Fruit fly (Drosophila melanogaster) whole organism, embryonic: ENCODE measurements around the gene CG10510.

ENCODE experiments used
- CG1024 ChIP-seq: fragments of 200-800 bp; sonication (Bioruptor generic); IDR thresholded peaks from 2 replicates; pipeline ENCODE4 v1.3.6; 2022; ENCODE audit warnings: missing biosample characterization, missing genetic modification characterization
- CG10462 ChIP-seq: fragments of 200-800 bp; sonication (Bioruptor generic); optimal IDR thresholded peaks from 2 replicates; lab custom pipeline; 2016; ENCODE audit warnings: missing biosample characterization, missing genetic modification characterization
- CG11560 ChIP-seq: fragments of 200-800 bp; sonication (Bioruptor generic); IDR thresholded peaks from 3 replicates; pipeline ENCODE4 v1.3.6; 2022; ENCODE audit warnings: missing biosample characterization, missing genetic modification characterization
- CG11696 ChIP-seq: fragments of 200-800 bp; sonication (Bioruptor generic); IDR thresholded peaks from 2 replicates; pipeline ENCODE4 v1.3.6; 2022; ENCODE audit warnings: missing biosample characterization, missing genetic modification characterization
- CG13894 ChIP-seq: fragments of 200-800 bp; sonication (Bioruptor generic); optimal IDR thresholded peaks from 3 replicates; lab custom pipeline; 2018; ENCODE audit warnings: missing biosample characterization, mild to moderate bottlenecking, missing genetic modification characterization, moderate library complexity
- CG14860 ChIP-seq: fragments of 200-800 bp; sonication (Bioruptor generic); IDR thresholded peaks from 3 replicates; pipeline ENCODE4 v1.3.6; 2022; ENCODE audit warnings: missing biosample characterization, missing genetic modification characterization; ENCODE audit not compliant: partially characterized antibody
- CG1529 ChIP-seq: fragments of 200-800 bp; sonication (Bioruptor generic); optimal IDR thresholded peaks from 3 replicates; lab custom pipeline; 2018; ENCODE audit warnings: missing biosample characterization, missing genetic modification characterization
- CG15479 ChIP-seq: fragments of 200-800 bp; sonication (Bioruptor generic); optimal IDR thresholded peaks from 3 replicates; lab custom pipeline; 2019; ENCODE audit warnings: missing biosample characterization, mild to moderate bottlenecking, missing genetic modification characterization, moderate library complexity
- CG16863 ChIP-seq: fragments of 200-800 bp; sonication (Bioruptor generic); optimal IDR thresholded peaks from 3 replicates; lab custom pipeline; 2016; ENCODE audit warnings: missing biosample characterization, missing genetic modification characterization
- CG17359 ChIP-seq: fragments of 200-800 bp; sonication (Bioruptor generic); optimal IDR thresholded peaks from 3 replicates; lab custom pipeline; 2018; ENCODE audit warnings: missing biosample characterization, mild to moderate bottlenecking, missing genetic modification characterization, moderate library complexity
- CG18599 ChIP-seq: fragments of 200-800 bp; sonication (Bioruptor generic); optimal IDR thresholded peaks from 3 replicates; lab custom pipeline; 2017; ENCODE audit warnings: missing biosample characterization, missing genetic modification characterization, mild to moderate bottlenecking, moderate library complexity, missing genetic modification reagents
- CG30431 ChIP-seq: fragments of 200-800 bp; sonication (Bioruptor generic); optimal IDR thresholded peaks from 2 replicates; lab custom pipeline; 2017; ENCODE audit warnings: missing biosample characterization, missing genetic modification characterization
- CG3281 ChIP-seq: fragments of 200-800 bp; sonication (Bioruptor generic); optimal IDR thresholded peaks from 3 replicates; lab custom pipeline; 2017; ENCODE audit warnings: missing biosample characterization, mild to moderate bottlenecking, missing genetic modification characterization
- CG34376 ChIP-seq: fragments of 200-800 bp; sonication (Bioruptor generic); optimal IDR thresholded peaks from 2 replicates; lab custom pipeline; 2018; ENCODE audit warnings: missing biosample characterization, mild to moderate bottlenecking, missing genetic modification characterization
- CG3726 ChIP-seq: fragments of 200-800 bp; sonication (Bioruptor generic); IDR thresholded peaks from 3 replicates; pipeline ENCODE4, ENCODE4 v1.3.6; 2022; ENCODE audit warnings: missing biosample characterization, missing genetic modification characterization
- CG4617 ChIP-seq: fragments of 200-800 bp; sonication (Bioruptor generic); optimal IDR thresholded peaks from 3 replicates; lab custom pipeline; 2016; ENCODE audit warnings: missing biosample characterization, missing genetic modification characterization, borderline replicate concordance
- CG5953 ChIP-seq: fragments of 200-800 bp; sonication (Bioruptor generic); IDR thresholded peaks from 2 replicates; pipeline ENCODE4 v1.3.6; 2022; ENCODE audit warnings: missing biosample characterization, missing genetic modification characterization
- CG6813 ChIP-seq: fragments of 200-800 bp; sonication (Bioruptor generic); optimal IDR thresholded peaks from 2 replicates; lab custom pipeline; 2017; ENCODE audit warnings: missing biosample characterization, missing genetic modification characterization, mild to moderate bottlenecking, moderate library complexity, missing genetic modification reagents
- CG6854 ChIP-seq: fragments of 200-800 bp; sonication (Bioruptor generic); optimal IDR thresholded peaks from 3 replicates; lab custom pipeline; 2017; ENCODE audit warnings: missing biosample characterization, mild to moderate bottlenecking, missing genetic modification characterization
- CHES-1-like ChIP-seq: fragments of 200-800 bp; sonication (Bioruptor generic); optimal IDR thresholded peaks from 2 replicates; lab custom pipeline; 2016; ENCODE audit warnings: missing biosample characterization, missing genetic modification characterization
- CoRest ChIP-seq: fragments of 200-800 bp; sonication (Bioruptor generic); optimal IDR thresholded peaks from 3 replicates; lab custom pipeline; 2018; ENCODE audit warnings: missing biosample characterization, mild to moderate bottlenecking, missing genetic modification characterization, moderate library complexity
- Dad ChIP-seq: fragments of 200-800 bp; sonication (Bioruptor generic); optimal IDR thresholded peaks from 3 replicates; lab custom pipeline; 2016; ENCODE audit warnings: missing biosample characterization, missing genetic modification characterization
- Dip2 ChIP-seq: fragments of 200-800 bp; sonication (Bioruptor generic); IDR thresholded peaks from 2 replicates; pipeline ENCODE4 v1.3.6; 2022; ENCODE audit warnings: missing biosample characterization, missing genetic modification characterization
- Eip74EF ChIP-seq, 2 experiments: fragments of 200-800 bp in 1 of 2; fragments of >200 bp in 1 of 2; sonication (Bioruptor generic) in 1 of 2; optimal IDR thresholded peaks; 2 replicates each; lab custom pipeline; 2017 to 2019; ENCODE audit warnings: missing biosample characterization in 2 of 2, missing genetic modification characterization in 2 of 2, mild to moderate bottlenecking in 1 of 2, moderate library complexity in 1 of 2
- HHEX ChIP-seq: fragments of 200-800 bp; sonication (Bioruptor generic); optimal IDR thresholded peaks from 3 replicates; lab custom pipeline; 2017; ENCODE audit warnings: missing biosample characterization, mild to moderate bottlenecking, missing genetic modification characterization, missing genetic modification reagents
- HmgD ChIP-seq: fragments of 200-800 bp; sonication (Bioruptor generic); optimal IDR thresholded peaks from 3 replicates; lab custom pipeline; 2016; ENCODE audit warnings: missing biosample characterization, missing genetic modification characterization
- Med ChIP-seq: fragments of 200-800 bp; sonication (Bioruptor generic); peaks from one replicate; lab custom pipeline; 2016; ENCODE audit warnings: missing biosample characterization, missing genetic modification characterization, mild to moderate bottlenecking, inconsistent platforms, moderate library complexity
- NC2β ChIP-seq: fragments of 200-800 bp; sonication (Bioruptor generic); optimal IDR thresholded peaks from 2 replicates; lab custom pipeline; 2016; ENCODE audit warnings: missing biosample characterization, missing genetic modification characterization
- NK7.1 ChIP-seq: fragments of 200-800 bp; sonication (Bioruptor generic); optimal IDR thresholded peaks from 3 replicates; lab custom pipeline; 2016; ENCODE audit warnings: missing biosample characterization, missing genetic modification characterization
- Six4 ChIP-seq: fragments of 200-800 bp; sonication (Bioruptor generic); optimal IDR thresholded peaks from 2 replicates; lab custom pipeline; 2016; ENCODE audit warnings: missing biosample characterization, missing genetic modification characterization
- Stat92E ChIP-seq, 3 experiments: fragments of >200 bp in 2 of 3; fragments of 200-800 bp in 1 of 3; sonication (Bioruptor generic) in 1 of 3; optimal IDR thresholded peaks; 2 replicates each; lab custom pipeline; 2017 to 2019; ENCODE audit warnings: missing biosample characterization in 3 of 3, missing genetic modification characterization in 3 of 3, mild to moderate bottlenecking in 1 of 3, moderate library complexity in 1 of 3
- ac ChIP-seq: fragments of 200-800 bp; sonication (Bioruptor generic); optimal IDR thresholded peaks from 3 replicates; lab custom pipeline; 2017; ENCODE audit warnings: missing biosample characterization, mild to moderate bottlenecking, missing genetic modification characterization
- ap ChIP-seq: fragments of 200-800 bp; sonication (Bioruptor generic); IDR thresholded peaks from 2 replicates; pipeline ENCODE4 v1.3.6; 2022; ENCODE audit warnings: missing biosample characterization, missing genetic modification characterization
- ara ChIP-seq: fragments of 200-800 bp; sonication (Bioruptor generic); IDR thresholded peaks from 2 replicates; pipeline ENCODE4 v1.3.6; 2022; ENCODE audit warnings: missing biosample characterization, missing genetic modification characterization
- bab2 ChIP-seq: fragments of 200-800 bp; sonication (Bioruptor generic); optimal IDR thresholded peaks from 2 replicates; lab custom pipeline; 2016; ENCODE audit warnings: missing biosample characterization, missing genetic modification characterization
- cwo ChIP-seq: fragments of 200-800 bp; sonication (Bioruptor generic); optimal IDR thresholded peaks from 3 replicates; lab custom pipeline; 2017; ENCODE audit warnings: missing biosample characterization, missing genetic modification characterization, mild to moderate bottlenecking, moderate library complexity, missing genetic modification reagents
- danr ChIP-seq: fragments of 200-800 bp; sonication (Bioruptor generic); IDR thresholded peaks from 2 replicates; pipeline ENCODE4 v1.3.6; 2022; ENCODE audit warnings: missing biosample characterization, missing genetic modification characterization
- dati ChIP-seq: fragments of 200-800 bp; sonication (Bioruptor generic); IDR thresholded peaks from 2 replicates; pipeline ENCODE4 v1.3.6; 2022; ENCODE audit warnings: missing biosample characterization, missing genetic modification characterization
- dmrt11E ChIP-seq: fragments of 200-800 bp; sonication (Bioruptor generic); optimal IDR thresholded peaks from 3 replicates; lab custom pipeline; 2018; ENCODE audit warnings: missing biosample characterization, mild to moderate bottlenecking, missing genetic modification characterization, moderate library complexity
- gcm ChIP-seq: fragments of 200-800 bp; sonication (Bioruptor generic); optimal IDR thresholded peaks from 2 replicates; lab custom pipeline; 2019; ENCODE audit warnings: missing biosample characterization, mild to moderate bottlenecking, missing genetic modification characterization, moderate library complexity
- inv ChIP-seq: fragments of 200-800 bp; sonication (Bioruptor generic); IDR thresholded peaks from 2 replicates; pipeline ENCODE4 v1.3.6; 2022; ENCODE audit warnings: missing biosample characterization, missing genetic modification characterization; ENCODE audit not compliant: partially characterized antibody
- jumu ChIP-seq: fragments of 200-800 bp; sonication (Bioruptor generic); optimal IDR thresholded peaks from 3 replicates; lab custom pipeline; 2016; ENCODE audit warnings: missing biosample characterization, missing genetic modification characterization
- mirr ChIP-seq: fragments of 200-800 bp; sonication (Bioruptor generic); optimal IDR thresholded peaks from 3 replicates; lab custom pipeline; 2018; ENCODE audit warnings: missing biosample characterization, mild to moderate bottlenecking, missing genetic modification characterization
- oc ChIP-seq: fragments of 200-800 bp; sonication (Bioruptor generic); optimal IDR thresholded peaks from 2 replicates; lab custom pipeline; 2018; ENCODE audit warnings: missing biosample characterization, mild to moderate bottlenecking, missing genetic modification characterization, moderate library complexity
- odd ChIP-seq: fragments of 200-800 bp; sonication (Bioruptor generic); optimal IDR thresholded peaks from 2 replicates; lab custom pipeline; 2017; ENCODE audit warnings: missing biosample characterization, mild to moderate bottlenecking, missing genetic modification characterization
- pfk ChIP-seq: fragments of 200-800 bp; sonication (Bioruptor generic); optimal IDR thresholded peaks from 2 replicates; lab custom pipeline; 2018; ENCODE audit warnings: missing biosample characterization, mild to moderate bottlenecking, missing genetic modification characterization, moderate library complexity
- psq ChIP-seq: fragments of 200-800 bp; sonication (Bioruptor generic); optimal IDR thresholded peaks from 2 replicates; lab custom pipeline; 2017; ENCODE audit warnings: missing biosample characterization, missing genetic modification characterization
- so ChIP-seq: fragments of 200-800 bp; sonication (Bioruptor generic); IDR thresholded peaks from 3 replicates; pipeline ENCODE4 v1.3.6; 2022; ENCODE audit warnings: missing biosample characterization, missing genetic modification characterization
- stc ChIP-seq: fragments of 200-800 bp; sonication (Bioruptor generic); IDR thresholded peaks from 2 replicates; pipeline ENCODE4 v1.3.6; 2022; ENCODE audit warnings: missing biosample characterization, missing genetic modification characterization
- zen2 ChIP-seq: fragments of 200-800 bp; sonication (Bioruptor generic); IDR thresholded peaks from 3 replicates; pipeline ENCODE4 v1.3.6; 2022; ENCODE audit warnings: missing biosample characterization, missing genetic modification characterization; ENCODE audit not compliant: partially characterized antibody
- zf30C ChIP-seq: fragments of 200-800 bp; sonication (Bioruptor generic); optimal IDR thresholded peaks from 3 replicates; lab custom pipeline; 2018; ENCODE audit warnings: missing biosample characterization, mild to moderate bottlenecking, missing genetic modification characterization

Gene CG10510

DNA sequence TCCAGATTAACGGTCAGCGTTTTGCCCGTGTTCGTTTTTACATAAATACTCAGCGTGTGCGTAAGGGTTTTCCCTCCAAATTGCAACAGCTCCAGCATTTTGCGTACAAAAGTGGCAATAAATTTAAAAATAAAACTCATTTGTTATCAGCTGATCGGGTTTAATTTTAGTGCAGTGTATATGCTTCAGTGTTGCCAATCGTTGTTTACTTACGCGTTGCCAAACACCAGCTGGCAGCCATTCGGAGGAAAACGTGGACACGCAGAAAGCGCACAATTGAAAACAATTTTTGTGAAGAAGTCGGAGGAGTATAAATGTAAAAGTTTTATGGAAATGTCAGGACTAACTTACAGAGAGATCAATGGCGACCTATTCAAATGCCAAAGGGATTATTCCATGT is 13.3 kb downstream of the CG10510 start, which contains the start of the genes Targ3 and park (continued):
- TF ChIP-seq dmrt11E (no peak), CG16863 (GFP tag; lab: Kevin White, UChicago) (no peak), CG1024 (GFP tag; lab: Robert Waterston, UW) (no peak), cwo (GFP tag; lab: Kevin White, UChicago) (no peak), pfk (GFP tag; lab: Kevin White, UChicago) (no peak), CG6813 (GFP tag; lab: Kevin White, UChicago) (no peak), CHES-1-like (GFP tag; lab: Kevin White, UChicago) (peak; percentile 28), so (no peak), zf30C (GFP tag; lab: Kevin White, UChicago) (peak; percentile 90), inv (GFP tag; lab: Robert Waterston, UW) (no peak), HHEX (no peak), gcm (GFP tag; lab: Kevin White, UChicago) (no peak), Stat92E (GFP tag; optimal IDR thresholded peaks at IDR 0.05; lab: Kevin White, UChicago) (no peak), CG34376 (no peak), CG30431 (no peak), odd (no peak), Dip2 (GFP tag; lab: Robert Waterston, UW) (no peak), mirr (peak; percentile 40), HmgD (GFP tag; lab: Kevin White, UChicago) (peak; percentile 45), CG10462 (GFP tag; lab: Kevin White, UChicago) (no peak), NC2β (GFP tag; lab: Kevin White, UChicago) (peak; percentile 16), Dad (GFP tag; lab: Kevin White, UChicago) (peak; percentile 1), CG11560 (tag; lab: Robert Waterston, UW) (no peak), CoRest (tag; lab: Kevin White, UChicago) (peak; percentile 31), Med (GFP tag; lab: Kevin White, UChicago) (peak; percentile 89), CG13894 (tag; lab: Kevin White, UChicago) (no peak), danr (GFP tag; lab: Robert Waterston, UW) (no peak), stc (GFP tag; lab: Robert Waterston, UW) (no peak), CG15479 (no peak), CG18599 (no peak), psq (no peak), CG1529 (no peak), Eip74EF (GFP tag; optimal IDR thresholded peaks at IDR 0.05; lab: Kevin White, UChicago) (no peak), NK7.1 (GFP tag; lab: Kevin White, UChicago) (no peak), dati (GFP tag; lab: Robert Waterston, UW) (no peak), bab2 (GFP tag; lab: Kevin White, UChicago) (no peak), oc (tag; lab: Kevin White, UChicago) (no peak), CG11696 (GFP tag; lab: Robert Waterston, UW) (no peak), CG3726 (no peak), CG3281 (no peak), CG5953 (GFP tag; lab: Robert Waterston, UW) (no peak), CG6854 (GFP tag; lab: Kevin White, UChicago) (no peak), Six4 (GFP tag; lab: Kevin White, UChicago) (no peak), CG17359 (tag; lab: Kevin White, UChicago) (no peak), CG14860 (GFP tag; lab: Robert Waterston, UW) (no peak), zen2 (GFP tag; lab: Robert Waterston, UW) (no peak), ara (GFP tag; lab: Robert Waterston, UW) (no peak), jumu (no peak), ap (GFP tag; lab: Robert Waterston, UW) (no peak), CG4617 (GFP tag; lab: Kevin White, UChicago) (peak; percentile 57), ac (GFP tag; lab: Kevin White, UChicago) (no peak)
